Fruit fly (Drosophila melanogaster) whole organism, pupa: ENCODE measurements around the gene CG42302.

ENCODE experiments used
- CG10348 ChIP-seq: fragments of 200-800 bp; sonication (Bioruptor generic); IDR thresholded peaks from 2 replicates; pipeline ENCODE4 v1.3.6; 2022; ENCODE audit warnings: missing biosample characterization, missing genetic modification characterization
- CG12605 ChIP-seq: fragments of 200-800 bp; sonication (Bioruptor generic); IDR thresholded peaks from 2 replicates; pipeline ENCODE4 v1.3.6; 2022; ENCODE audit warnings: missing biosample characterization, missing genetic modification characterization
- CG13204 ChIP-seq: fragments of 200-800 bp; sonication (Bioruptor generic); optimal IDR thresholded peaks from 2 replicates; lab custom pipeline; 2018; ENCODE audit warnings: missing biosample characterization, mild to moderate bottlenecking, missing genetic modification characterization, moderate library complexity
- CG14655 ChIP-seq: fragments of 200-800 bp; sonication (Bioruptor generic); optimal IDR thresholded peaks from 3 replicates; lab custom pipeline; 2017; ENCODE audit warnings: mild to moderate bottlenecking, missing biosample characterization, missing genetic modification reagents, missing genetic modification characterization
- CG15710 ChIP-seq: fragments of 200-800 bp; sonication (Bioruptor generic); optimal IDR thresholded peaks from 2 replicates; lab custom pipeline; 2018; ENCODE audit warnings: missing biosample characterization, mild to moderate bottlenecking, missing genetic modification characterization, moderate library complexity
- CG17806 ChIP-seq: fragments of 200-800 bp; sonication (Bioruptor generic); optimal IDR thresholded peaks from 2 replicates; lab custom pipeline; 2018; ENCODE audit warnings: missing biosample characterization, mild to moderate bottlenecking, missing genetic modification characterization, moderate library complexity
- CG32121 ChIP-seq: fragments of 200-800 bp; sonication (Bioruptor generic); IDR thresholded peaks from 2 replicates; pipeline ENCODE4 v1.3.6; 2022; ENCODE audit warnings: missing biosample characterization, missing genetic modification characterization
- CG34367 ChIP-seq: fragments of 200-800 bp; sonication (Bioruptor generic); optimal IDR thresholded peaks from 2 replicates; lab custom pipeline; 2018; ENCODE audit warnings: missing biosample characterization, mild to moderate bottlenecking, missing genetic modification characterization
- CG4496 ChIP-seq: fragments of 200-800 bp; sonication (Bioruptor generic); IDR thresholded peaks from 3 replicates; pipeline ENCODE4 v1.3.6; 2022; ENCODE audit warnings: missing biosample characterization, missing genetic modification characterization
- CG8159 ChIP-seq: fragments of 200-800 bp; sonication (Bioruptor generic); optimal IDR thresholded peaks from 3 replicates; lab custom pipeline; 2018; ENCODE audit warnings: missing biosample characterization, mild to moderate bottlenecking, missing genetic modification characterization, moderate library complexity
- CG8301 ChIP-seq: fragments of 200-800 bp; sonication (Bioruptor generic); optimal IDR thresholded peaks from 2 replicates; lab custom pipeline; 2018; ENCODE audit warnings: missing biosample characterization, mild to moderate bottlenecking, missing genetic modification characterization
- CG9948 ChIP-seq: fragments of 200-800 bp; sonication (Bioruptor generic); optimal IDR thresholded peaks from 2 replicates; lab custom pipeline; 2018; ENCODE audit warnings: missing biosample characterization, mild to moderate bottlenecking, missing genetic modification characterization, moderate library complexity
- D1 ChIP-seq: fragments of 200-800 bp; sonication (Bioruptor generic); optimal IDR thresholded peaks from 2 replicates; lab custom pipeline; 2018; ENCODE audit warnings: missing biosample characterization, mild to moderate bottlenecking, missing genetic modification characterization, moderate library complexity
- EcR ChIP-seq: fragments of 200-800 bp; sonication (Bioruptor generic); optimal IDR thresholded peaks from 3 replicates; lab custom pipeline; 2019; ENCODE audit warnings: missing biosample characterization, missing genetic modification characterization, mild to moderate bottlenecking, moderate library complexity, missing genetic modification reagents
- Ets98B ChIP-seq: fragments of 200-800 bp; sonication (Bioruptor generic); IDR thresholded peaks from 2 replicates; pipeline ENCODE4 v1.3.6; 2022; ENCODE audit warnings: missing biosample characterization, missing genetic modification characterization
- Pif1A ChIP-seq: fragments of 200-800 bp; sonication (Bioruptor generic); optimal IDR thresholded peaks from 3 replicates; lab custom pipeline; 2016; ENCODE audit warnings: missing biosample characterization, missing genetic modification characterization
- Pif1B ChIP-seq: fragments of 200-800 bp; sonication (Bioruptor generic); optimal IDR thresholded peaks from 3 replicates; lab custom pipeline; 2016; ENCODE audit warnings: missing biosample characterization, missing genetic modification characterization
- Snoo ChIP-seq: fragments of 200-800 bp; sonication (Bioruptor generic); optimal IDR thresholded peaks from 3 replicates; lab custom pipeline; 2017; ENCODE audit warnings: missing biosample characterization, mild to moderate bottlenecking, missing genetic modification characterization, inconsistent platforms
- fd96Ca ChIP-seq: fragments of 200-800 bp; sonication (Bioruptor generic); IDR thresholded peaks from 3 replicates; pipeline ENCODE4 v1.3.6; 2022; ENCODE audit warnings: missing biosample characterization, missing genetic modification characterization
- gl ChIP-seq: fragments of 200-800 bp; sonication (Bioruptor generic); optimal IDR thresholded peaks from 2 replicates; lab custom pipeline; 2018; ENCODE audit warnings: missing biosample characterization, mild to moderate bottlenecking, missing genetic modification characterization
- rn ChIP-seq: fragments of 200-800 bp; sonication (Bioruptor generic); IDR thresholded peaks from 2 replicates; pipeline ENCODE4 v1.3.6; 2022; ENCODE audit warnings: missing biosample characterization, missing genetic modification characterization

CG42302 gene

dm6 chrX:18725572-18725971 lies at the start of gene CG42302:
Gene CG42302, minus strand, starts transcription at chrX:18725672.
- TF ChIP-seq CG12605 (no peak), CG32121 (no peak), Ets98B (GFP tag; lab: Robert Waterston, UW) (no peak), CG15710 (tag; lab: Kevin White, UChicago) (no peak), gl (no peak), CG13204 (GFP tag; lab: Kevin White, UChicago) (no peak), CG4496 (GFP tag; lab: Robert Waterston, UW) (no peak), CG9948 (tag; lab: Kevin White, UChicago) (no peak), D1 (tag; lab: Kevin White, UChicago) (no peak), CG10348 (GFP tag; lab: Robert Waterston, UW) (no peak), Pif1A (GFP tag; lab: Kevin White, UChicago) (no peak)
- TF ChIP-seq, all 21 proteins: peak for 0

dm6 chrX:18774818-18775343 lies 49.4 kb upstream of the CG42302 start, which contains the start of gene CG6891:
Gene CG6891, plus strand, starts transcription at chrX:18775228.
- TF ChIP-seq CG17806 (tag; lab: Kevin White, UChicago), result peak; percentile 34
- peak; percentile 73 for TF ChIP-seq Snoo (tag; lab: Kevin White, UChicago)
- TF ChIP-seq CG14655 (GFP tag; lab: Kevin White, UChicago), result peak; percentile 70
- no peak for TF ChIP-seq CG10348 (GFP tag; lab: Robert Waterston, UW)
- TF ChIP-seq CG8159 (tag; lab: Kevin White, UChicago), result peak; percentile 21
- peak; percentile 40 for TF ChIP-seq Pif1B (GFP tag; lab: Kevin White, UChicago)
- peak; percentile 76 for TF ChIP-seq EcR (GFP tag; lab: Kevin White, UChicago)
- TF ChIP-seq CG9948 (tag; lab: Kevin White, UChicago), result peak; percentile 18
- TF ChIP-seq CG4496 (GFP tag; lab: Robert Waterston, UW), result peak; percentile 78
- no peak for TF ChIP-seq D1 (tag; lab: Kevin White, UChicago)
- TF ChIP-seq Pif1A (GFP tag; lab: Kevin White, UChicago), result peak; percentile 18
- peak; percentile 70 for TF ChIP-seq CG32121
- no peak for TF ChIP-seq gl
- TF ChIP-seq rn (GFP tag; lab: Robert Waterston, UW), result no peak
- TF ChIP-seq CG15710 (tag; lab: Kevin White, UChicago), result peak; percentile 27
- peak; percentile 63 for TF ChIP-seq Ets98B (GFP tag; lab: Robert Waterston, UW)
- peak; percentile 47 for TF ChIP-seq CG8301 (tag; lab: Kevin White, UChicago)
- TF ChIP-seq CG12605, result peak; percentile 41; the same call in 1 of the 2 replicates
- TF ChIP-seq CG13204 (GFP tag; lab: Kevin White, UChicago), result peak; percentile 99
- no peak for TF ChIP-seq CG34367 (tag; lab: Kevin White, UChicago)
- TF ChIP-seq fd96Ca (GFP tag; lab: Robert Waterston, UW), result peak; percentile 67; the same call in 2 of the 3 replicates
- TF ChIP-seq, all 21 proteins: peak for 16

- TF ChIP-seq Pif1A (GFP tag; lab: Kevin White, UChicago) (no peak), rn (GFP tag; lab: Robert Waterston, UW) (no peak), CG32121 (0 out of 2 replicates have a peak, but pooled peaks have one; percentile 16), Ets98B (GFP tag; lab: Robert Waterston, UW) (no peak), CG17806 (tag; lab: Kevin White, UChicago) (no peak), CG12605 (no peak), CG34367 (tag; lab: Kevin White, UChicago) (no peak), CG10348 (GFP tag; lab: Robert Waterston, UW) (no peak), CG13204 (GFP tag; lab: Kevin White, UChicago) (peak; percentile 43), CG8301 (tag; lab: Kevin White, UChicago) (no peak), gl (no peak), CG15710 (tag; lab: Kevin White, UChicago) (no peak), CG4496 (GFP tag; lab: Robert Waterston, UW) (0 out of 3 replicates have a peak, but pooled peaks have one; percentile 23), EcR (GFP tag; lab: Kevin White, UChicago) (no peak), fd96Ca (GFP tag; lab: Robert Waterston, UW) (no peak)
These were observed 48.3 kb upstream of the CG42302 start, which contains the start of gene CCKLR-17D3 for dm6 chrX:18773817-18774216. Gene CCKLR-17D3, minus strand, starts transcription at chrX:18774027.

DNA sequence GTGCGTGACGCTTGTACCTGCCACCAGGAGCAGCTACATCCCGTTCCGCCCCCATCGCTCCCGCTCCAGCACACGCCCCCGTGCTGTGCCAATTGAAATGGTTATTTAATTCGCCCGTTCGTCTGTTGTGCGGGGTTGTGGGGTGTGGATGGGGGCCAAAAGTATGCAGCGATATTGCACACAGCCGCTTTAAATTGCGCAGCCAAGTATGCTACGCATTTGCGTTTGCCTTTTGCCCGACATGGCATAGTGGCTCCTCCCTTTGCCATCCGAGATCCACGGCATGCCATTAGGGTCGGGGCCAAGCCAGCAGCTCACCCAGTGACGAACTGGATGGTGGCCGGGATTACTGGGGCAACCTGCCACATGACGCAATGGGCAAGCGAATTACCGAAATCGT lies 46.5 kb upstream of the CG42302 start:
- TF ChIP-seq CG4496 (GFP tag; lab: Robert Waterston, UW), result peak; percentile 61; the same call in 2 of the 3 replicates
- TF ChIP-seq Pif1A (GFP tag; lab: Kevin White, UChicago), result no peak

DNA sequence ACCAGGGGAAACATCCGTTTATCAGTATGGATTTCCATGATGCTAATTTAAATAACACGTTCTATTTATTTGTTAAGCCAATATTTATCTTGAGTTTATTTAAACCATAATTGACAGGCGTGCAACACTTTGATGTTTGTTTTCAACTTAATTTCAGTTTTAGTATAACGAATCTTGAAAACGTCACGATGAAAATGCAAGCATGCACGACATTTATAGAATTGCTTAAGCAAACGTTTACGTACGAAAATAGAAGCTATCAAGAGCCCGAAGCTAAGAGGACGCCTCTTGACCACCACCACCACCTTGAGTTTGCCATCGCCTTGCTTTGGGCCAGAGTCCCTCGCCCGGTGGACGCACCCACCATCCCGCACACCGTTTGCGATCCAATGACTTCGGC lies 45.9 kb upstream of the CG42302 start:
- TF ChIP-seq CG32121 (no peak), rn (GFP tag; lab: Robert Waterston, UW) (no peak), CG4496 (GFP tag; lab: Robert Waterston, UW) (no peak), gl (no peak), D1 (tag; lab: Kevin White, UChicago) (no peak), CG10348 (GFP tag; lab: Robert Waterston, UW) (no peak), fd96Ca (GFP tag; lab: Robert Waterston, UW) (no peak), CG15710 (tag; lab: Kevin White, UChicago) (no peak)

dm6 chrX:18748206-18748605 lies 22.7 kb upstream of the CG42302 start, which contains the start of gene CG12609:
Gene CG12609, minus strand, starts transcription at chrX:18748306.
- TF ChIP-seq CG8301 (tag; lab: Kevin White, UChicago), result no peak
- no peak for TF ChIP-seq fd96Ca (GFP tag; lab: Robert Waterston, UW)
- TF ChIP-seq, all 21 proteins: peak for 0
